Fruit fly (Drosophila melanogaster) whole organism, embryonic: ENCODE results near the gene ash1.

ENCODE experiments used
- Asciz ChIP-seq: fragments of 200-800 bp; sonication (Bioruptor generic); optimal IDR thresholded peaks from 2 replicates; lab custom pipeline; 2017; ENCODE audit warnings: missing biosample characterization, mild to moderate bottlenecking, missing genetic modification characterization, missing genetic modification reagents
- Bdp1 ChIP-seq: fragments of 200-800 bp; sonication (Bioruptor generic); optimal IDR thresholded peaks from 3 replicates; lab custom pipeline; 2016; ENCODE audit warnings: missing biosample characterization, missing genetic modification characterization
- BtbVII ChIP-seq: fragments of 200-800 bp; sonication (Bioruptor generic); optimal IDR thresholded peaks from 3 replicates; lab custom pipeline; 2017; ENCODE audit warnings: missing biosample characterization, mild to moderate bottlenecking, missing genetic modification characterization
- CG10979 ChIP-seq: fragments of 200-800 bp; sonication (Bioruptor generic); optimal IDR thresholded peaks from 2 replicates; lab custom pipeline; 2018; ENCODE audit warnings: missing biosample characterization, mild to moderate bottlenecking, missing genetic modification characterization, moderate library complexity
- CG11695 ChIP-seq: fragments of 200-800 bp; sonication (Bioruptor generic); IDR thresholded peaks from 3 replicates; pipeline ENCODE4 v1.3.6; 2022; ENCODE audit warnings: missing biosample characterization, missing genetic modification characterization
- CG1233 ChIP-seq: fragments of 200-800 bp; sonication (Bioruptor generic); optimal IDR thresholded peaks from 4 replicates; lab custom pipeline; 2018; ENCODE audit warnings: missing biosample characterization, mild to moderate bottlenecking, missing genetic modification characterization
- CG13424 ChIP-seq: fragments of 200-800 bp; sonication (Bioruptor generic); optimal IDR thresholded peaks from 2 replicates; lab custom pipeline; 2019; ENCODE audit warnings: missing biosample characterization, mild to moderate bottlenecking, missing genetic modification characterization, moderate library complexity
- CG14710 ChIP-seq: fragments of 200-800 bp; sonication (Bioruptor generic); optimal IDR thresholded peaks from 3 replicates; lab custom pipeline; 2019; ENCODE audit warnings: missing biosample characterization, mild to moderate bottlenecking, missing genetic modification characterization, moderate library complexity
- CG17385 ChIP-seq: fragments of 200-800 bp; sonication (Bioruptor generic); optimal IDR thresholded peaks from 3 replicates; lab custom pipeline; 2018; ENCODE audit warnings: missing biosample characterization, mild to moderate bottlenecking, missing genetic modification characterization
- CG17802 ChIP-seq: fragments of 200-800 bp; sonication (Bioruptor generic); optimal IDR thresholded peaks from 2 replicates; lab custom pipeline; 2018; ENCODE audit warnings: missing biosample characterization, mild to moderate bottlenecking, missing genetic modification characterization, moderate library complexity
- CG18262 ChIP-seq: fragments of 200-800 bp; optimal IDR thresholded peaks from 3 replicates; lab custom pipeline; 2019; ENCODE audit warnings: missing biosample characterization, mild to moderate bottlenecking, missing genetic modification characterization, moderate library complexity
- CG2202 ChIP-seq: fragments of 200-800 bp; sonication (Bioruptor generic); optimal IDR thresholded peaks from 2 replicates; lab custom pipeline; 2018; ENCODE audit warnings: missing biosample characterization, mild to moderate bottlenecking, missing genetic modification characterization
- CG2889 ChIP-seq: fragments of 200-800 bp; sonication (Bioruptor generic); IDR thresholded peaks from 3 replicates; pipeline ENCODE4 v1.3.6; 2022; ENCODE audit warnings: missing biosample characterization, missing genetic modification characterization
- CG6254 ChIP-seq: fragments of 200-800 bp; sonication (Bioruptor generic); optimal IDR thresholded peaks from 3 replicates; lab custom pipeline; 2017; ENCODE audit warnings: mild to moderate bottlenecking, missing biosample characterization, missing genetic modification reagents, missing genetic modification characterization
- CG7556 ChIP-seq: fragments of 200-800 bp; sonication (Bioruptor generic); optimal IDR thresholded peaks from 2 replicates; lab custom pipeline; 2017; ENCODE audit warnings: missing biosample characterization, mild to moderate bottlenecking, missing genetic modification characterization
- CG7745 ChIP-seq: fragments of 200-800 bp; sonication (Bioruptor generic); optimal IDR thresholded peaks from 2 replicates; lab custom pipeline; 2018; ENCODE audit warnings: missing biosample characterization, mild to moderate bottlenecking, missing genetic modification characterization, moderate library complexity
- CG8290 ChIP-seq, 3 experiments: fragments of 200-800 bp; sonication (Bioruptor generic); optimal IDR thresholded peaks; 2 replicates each; lab custom pipeline; 2016 to 2019; ENCODE audit warnings: missing biosample characterization in 3 of 3, missing genetic modification characterization in 3 of 3, mild to moderate bottlenecking in 2 of 3, moderate library complexity in 1 of 3
- CG9876 ChIP-seq: fragments of 200-800 bp; sonication (Bioruptor generic); optimal IDR thresholded peaks from 2 replicates; lab custom pipeline; 2016; ENCODE audit warnings: missing biosample characterization, missing genetic modification characterization
- Dfd ChIP-seq, 2 experiments: fragments of >200 bp; optimal IDR thresholded peaks; 2 replicates each; lab custom pipeline; 2017; ENCODE audit warnings: missing biosample characterization in 2 of 2, missing genetic modification characterization in 2 of 2
- Dll ChIP-seq: fragments of 200-800 bp; sonication (Bioruptor generic); IDR thresholded peaks from 4 replicates; pipeline ENCODE4 v1.3.6; 2022; ENCODE audit warnings: missing biosample characterization, missing genetic modification characterization; ENCODE audit not compliant: partially characterized antibody
- Fer1 ChIP-seq: fragments of 200-800 bp; sonication (Bioruptor generic); optimal IDR thresholded peaks from 2 replicates; lab custom pipeline; 2017; ENCODE audit warnings: missing biosample characterization, mild to moderate bottlenecking, missing genetic modification characterization
- Fer3 ChIP-seq: fragments of 200-800 bp; sonication (Bioruptor generic); optimal IDR thresholded peaks from 2 replicates; lab custom pipeline; 2018; ENCODE audit warnings: missing biosample characterization, mild to moderate bottlenecking, missing genetic modification characterization, moderate library complexity
- H2.0 ChIP-seq: fragments of 200-800 bp; sonication (Bioruptor generic); IDR thresholded peaks from 2 replicates; pipeline ENCODE4 v1.3.6; 2022; ENCODE audit warnings: missing biosample characterization, missing genetic modification characterization
- HHEX ChIP-seq: fragments of 200-800 bp; sonication (Bioruptor generic); optimal IDR thresholded peaks from 3 replicates; lab custom pipeline; 2017; ENCODE audit warnings: missing biosample characterization, mild to moderate bottlenecking, missing genetic modification characterization, missing genetic modification reagents
- HmgD ChIP-seq: fragments of 200-800 bp; sonication (Bioruptor generic); optimal IDR thresholded peaks from 3 replicates; lab custom pipeline; 2016; ENCODE audit warnings: missing biosample characterization, missing genetic modification characterization
- Jarid2 ChIP-seq: fragments of 200-800 bp; sonication (Bioruptor generic); optimal IDR thresholded peaks from 3 replicates; lab custom pipeline; 2017; ENCODE audit warnings: mild to moderate bottlenecking, missing biosample characterization, missing genetic modification reagents, missing genetic modification characterization
- NfI ChIP-seq: fragments of 200-800 bp; sonication (Bioruptor generic); optimal IDR thresholded peaks from 3 replicates; lab custom pipeline; 2018; ENCODE audit warnings: missing biosample characterization, mild to moderate bottlenecking, missing genetic modification characterization, moderate library complexity
- PHDP ChIP-seq: fragments of 200-800 bp; sonication (Bioruptor generic); optimal IDR thresholded peaks from 3 replicates; lab custom pipeline; 2018; ENCODE audit warnings: missing biosample characterization, mild to moderate bottlenecking, missing genetic modification characterization, moderate library complexity
- bcd ChIP-seq: fragments of 200-800 bp; sonication (Bioruptor generic); optimal IDR thresholded peaks from 2 replicates; lab custom pipeline; 2017; ENCODE audit warnings: missing biosample characterization, mild to moderate bottlenecking, missing genetic modification characterization
- bsh ChIP-seq, 2 experiments: fragments of 200-800 bp; sonication (Bioruptor generic); optimal IDR thresholded peaks; 2 replicates each; lab custom pipeline; 2017 to 2018; ENCODE audit warnings: mild to moderate bottlenecking in 2 of 2, missing biosample characterization in 2 of 2, missing genetic modification characterization in 2 of 2, moderate library complexity in 1 of 2
- cg ChIP-seq: fragments of 200-800 bp; sonication (Bioruptor generic); optimal IDR thresholded peaks from 3 replicates; lab custom pipeline; 2019; ENCODE audit warnings: missing biosample characterization, mild to moderate bottlenecking, missing genetic modification characterization, moderate library complexity
- chn ChIP-seq: fragments of 200-800 bp; sonication (Bioruptor generic); optimal IDR thresholded peaks from 2 replicates; lab custom pipeline; 2016; ENCODE audit warnings: missing biosample characterization, missing genetic modification characterization
- dimm ChIP-seq: fragments of 200-800 bp; sonication (Bioruptor generic); IDR thresholded peaks from 2 replicates; pipeline ENCODE4 v1.3.6; 2022; ENCODE audit warnings: missing biosample characterization, missing genetic modification characterization
- esg ChIP-seq: fragments of 200-800 bp; sonication (Bioruptor generic); conservative IDR thresholded peaks from 2 replicates; pipeline ENCODE4 v1.3.6; 2022; ENCODE audit warnings: missing biosample characterization, missing genetic modification characterization
- fd96Cb ChIP-seq: fragments of 200-800 bp; sonication (Bioruptor generic); optimal IDR thresholded peaks from 2 replicates; lab custom pipeline; 2018; ENCODE audit warnings: missing biosample characterization, mild to moderate bottlenecking, missing genetic modification characterization, moderate library complexity
- ftz-f1 ChIP-seq: fragments of 200-800 bp; sonication (Bioruptor generic); optimal IDR thresholded peaks from 2 replicates; lab custom pipeline; 2016; ENCODE audit warnings: missing biosample characterization, missing genetic modification characterization
- gsb-n ChIP-seq: fragments of 200-800 bp; sonication (Bioruptor generic); optimal IDR thresholded peaks from 3 replicates; lab custom pipeline; 2018; ENCODE audit warnings: missing biosample characterization, mild to moderate bottlenecking, missing genetic modification characterization
- her ChIP-seq: fragments of 200-800 bp; sonication (Bioruptor generic); optimal IDR thresholded peaks from 2 replicates; lab custom pipeline; 2016; ENCODE audit warnings: missing biosample characterization, missing genetic modification characterization
- hkb ChIP-seq, 2 experiments: fragments of 200-800 bp in 1 of 2; fragments of >200 bp in 1 of 2; sonication (Bioruptor generic) in 1 of 2; IDR thresholded peaks in 1 of 2; optimal IDR thresholded peaks in 1 of 2; 2 replicates each; pipeline versions ENCODE4 v1.3.6 to Lab custom; 2017 to 2022; ENCODE audit warnings: missing biosample characterization in 1 of 2, missing genetic modification characterization in 1 of 2
- lola ChIP-seq, 3 experiments: fragments of >200 bp in 2 of 3; fragments of 200-800 bp in 1 of 3; sonication (Bioruptor generic) in 1 of 3; optimal IDR thresholded peaks; 2 replicates each; lab custom pipeline; 2017 to 2019; ENCODE audit warnings: missing biosample characterization in 3 of 3, missing genetic modification characterization in 3 of 3, mild to moderate bottlenecking in 1 of 3, moderate library complexity in 1 of 3
- odd ChIP-seq: fragments of 200-800 bp; sonication (Bioruptor generic); optimal IDR thresholded peaks from 2 replicates; lab custom pipeline; 2017; ENCODE audit warnings: missing biosample characterization, mild to moderate bottlenecking, missing genetic modification characterization
- onecut ChIP-seq: fragments of 200-800 bp; sonication (Bioruptor generic); IDR thresholded peaks from 2 replicates; pipeline ENCODE4 v1.3.6; 2022; ENCODE audit warnings: missing biosample characterization, missing genetic modification characterization
- peb ChIP-seq: fragments of 200-800 bp; sonication (Bioruptor generic); IDR thresholded peaks from 2 replicates; pipeline ENCODE4 v1.3.6; 2022; ENCODE audit warnings: missing biosample characterization, missing genetic modification characterization
- ranshi ChIP-seq: fragments of 200-800 bp; sonication (Bioruptor generic); IDR thresholded peaks from 2 replicates; pipeline ENCODE4 v1.3.6; 2022; ENCODE audit warnings: missing biosample characterization, missing genetic modification characterization
- salm ChIP-seq: fragments of 200-800 bp; sonication (Bioruptor generic); optimal IDR thresholded peaks from 2 replicates; lab custom pipeline; 2018; ENCODE audit warnings: missing biosample characterization, mild to moderate bottlenecking, missing genetic modification characterization
- shn ChIP-seq: fragments of 200-800 bp; sonication (Bioruptor generic); optimal IDR thresholded peaks from 3 replicates; lab custom pipeline; 2016; ENCODE audit warnings: missing biosample characterization, missing genetic modification characterization
- slou ChIP-seq: fragments of 200-800 bp; sonication (Bioruptor generic); optimal IDR thresholded peaks from 3 replicates; lab custom pipeline; 2016; ENCODE audit warnings: missing biosample characterization, missing genetic modification characterization
- so ChIP-seq: fragments of 200-800 bp; sonication (Bioruptor generic); IDR thresholded peaks from 3 replicates; pipeline ENCODE4 v1.3.6; 2022; ENCODE audit warnings: missing biosample characterization, missing genetic modification characterization
- stc ChIP-seq: fragments of 200-800 bp; sonication (Bioruptor generic); IDR thresholded peaks from 2 replicates; pipeline ENCODE4 v1.3.6; 2022; ENCODE audit warnings: missing biosample characterization, missing genetic modification characterization

ash1 gene

dm6 chr3L:19575650-19576049, 22.9 kb downstream of the ash1 start (continued):
- TF ChIP-seq stc (GFP tag; lab: Robert Waterston, UW) (peak; percentile 32; the same call in 1 of the 2 replicates), CG2889 (GFP tag; lab: Robert Waterston, UW) (no peak), Dll (GFP tag; lab: Robert Waterston, UW) (no peak), CG2202 (tag; lab: Kevin White, UChicago) (peak; percentile 45), Jarid2 (no peak), ranshi (no peak), peb (GFP tag; lab: Robert Waterston, UW) (no peak), bcd (GFP tag; lab: Kevin White, UChicago) (peak; percentile 16), H2.0 (GFP tag; lab: Robert Waterston, UW) (peak; percentile 33; the same call in 1 of the 2 replicates), CG9876 (GFP tag; lab: Kevin White, UChicago) (no peak), CG8290 (GFP tag; optimal IDR thresholded peaks at IDR 0.05; lab: Kevin White, UChicago) (peak; percentile 4), CG8290 (tag; optimal IDR thresholded peaks at IDR 0.05; lab: Kevin White, UChicago) (peak in 1 of 2 experiments; percentile 59), CG13424 (peak; percentile 49), so (GFP tag; lab: Robert Waterston, UW) (0 out of 3 replicates have a peak, but pooled peaks have one; percentile 38), Fer1 (GFP tag; lab: Kevin White, UChicago) (peak; percentile 35), NfI (GFP tag; lab: Kevin White, UChicago) (peak; percentile 20), cg (GFP tag; lab: Kevin White, UChicago) (peak; percentile 40), her (no peak), chn (no peak), CG11695 (GFP tag; lab: Robert Waterston, UW) (0 out of 3 replicates have a peak, but pooled peaks have one; percentile 38), onecut (no peak), CG10979 (peak; percentile 20), bsh (GFP tag; optimal IDR thresholded peaks at IDR 0.05; lab: Kevin White, UChicago) (peak in 1 of 2 experiments; percentile 59), CG7745 (peak; percentile 63), hkb (optimal IDR thresholded peaks at IDR 0.05; lab: Kevin White, UChicago) (no peak), hkb (GFP tag; IDR thresholded peaks at IDR 0.05; lab: Robert Waterston, UW) (no peak), CG17385 (GFP tag; lab: Kevin White, UChicago) (peak; percentile 40), ftz-f1 (GFP tag; lab: Kevin White, UChicago) (peak; percentile 10), PHDP (tag; lab: Kevin White, UChicago) (peak; percentile 55), Dfd (GFP tag; optimal IDR thresholded peaks at IDR 0.05; lab: Kevin White, UChicago) (no peak), HmgD (GFP tag; lab: Kevin White, UChicago) (no peak), CG6254 (GFP tag; lab: Kevin White, UChicago) (peak; percentile 41), CG1233 (GFP tag; lab: Kevin White, UChicago) (peak; percentile 46), Bdp1 (GFP tag; lab: Kevin White, UChicago) (peak; percentile 19), CG17802 (tag; lab: Kevin White, UChicago) (peak; percentile 48), CG18262 (peak; percentile 30), Fer3 (tag; lab: Kevin White, UChicago) (peak; percentile 18), gsb-n (tag; lab: Kevin White, UChicago) (peak; percentile 77), slou (GFP tag; lab: Kevin White, UChicago) (no peak), HHEX (GFP tag; lab: Kevin White, UChicago) (peak; percentile 43), salm (tag; lab: Kevin White, UChicago) (peak; percentile 38), dimm (GFP tag; lab: Robert Waterston, UW) (peak; percentile 36; the same call in 1 of the 2 replicates), Asciz (peak; percentile 57), CG14710 (tag; lab: Kevin White, UChicago) (peak; percentile 21), esg (GFP tag; lab: Robert Waterston, UW) (no peak), shn (GFP tag; lab: Kevin White, UChicago) (peak; percentile 29), lola (GFP tag; optimal IDR thresholded peaks at IDR 0.05; lab: Kevin White, UChicago) (peak in 1 of 3 experiments; percentile 12), BtbVII (GFP tag; lab: Kevin White, UChicago) (peak; percentile 4), odd (GFP tag; lab: Kevin White, UChicago) (peak; percentile 65), CG7556 (GFP tag; lab: Kevin White, UChicago) (peak; percentile 9), fd96Cb (tag; lab: Kevin White, UChicago) (peak; percentile 10)
